Worm (Caenorhabditis elegans) whole organism, L1 larva: ENCODE measurements around the gene R04B5.7.
A peak's percentile ranks its signal among the peaks of the same experiment; 100 is the strongest.

Experiments
- blmp-1 ChIP-seq: fragments of 150-350 bp; optimal IDR thresholded peaks from 2 replicates; lab custom pipeline; 2014; ENCODE audit warnings: missing biosample characterization, missing genetic modification characterization
- ceh-63 ChIP-seq: fragments of 200-800 bp; sonication (Bioruptor generic); optimal IDR thresholded peaks from 2 replicates; lab custom pipeline; 2018; ENCODE audit warnings: mild to moderate bottlenecking, missing genetic modification characterization, missing compliant biosample characterization
- ceh-82 ChIP-seq, 3 experiments: fragments of 150-350 bp in 1 of 3; sonication (generic microtip) in 2 of 3; optimal IDR thresholded peaks; 2 replicates each; lab custom pipeline; 2014 to 2017; ENCODE audit warnings: missing biosample characterization in 3 of 3, missing genetic modification characterization in 3 of 3
- ceh-88 ChIP-seq: fragments of 200-800 bp; sonication (Bioruptor generic); IDR thresholded peaks from 2 replicates; pipeline ENCODE4 v1.3.6; 2022; ENCODE audit warnings: missing genetic modification characterization, missing compliant biosample characterization
- ceh-90 ChIP-seq: sonication (generic microtip); optimal IDR thresholded peaks from 2 replicates; lab custom pipeline; 2016; ENCODE audit warnings: missing genetic modification characterization, missing compliant biosample characterization
- elt-2 ChIP-seq: sonication (generic microtip); optimal IDR thresholded peaks from 2 replicates; lab custom pipeline; 2016; ENCODE audit warnings: missing genetic modification characterization, mild to moderate bottlenecking, inconsistent platforms, missing compliant biosample characterization, missing genetic modification reagents
- elt-3 ChIP-seq, 6 experiments: fragments of 150-350 bp in 1 of 6; sonication (generic microtip); optimal IDR thresholded peaks; 2 replicates each; lab custom pipeline; 2017 to 2018; ENCODE audit warnings: missing biosample characterization in 6 of 6, missing genetic modification characterization in 6 of 6, inconsistent platforms in 1 of 6
- ets-5 ChIP-seq: fragments of 200-800 bp; sonication (Bioruptor generic); IDR thresholded peaks from 2 replicates; pipeline ENCODE4 v1.3.6; 2022; ENCODE audit warnings: missing genetic modification characterization, missing compliant biosample characterization
- fkh-10 ChIP-seq: sonication (generic microtip); optimal IDR thresholded peaks from 2 replicates; lab custom pipeline; 2017; ENCODE audit warnings: missing biosample characterization, missing genetic modification reagents, missing genetic modification characterization
- fos-1 ChIP-seq: fragments of 150-350 bp; optimal IDR thresholded peaks from 2 replicates; lab custom pipeline; 2014; ENCODE audit warnings: missing biosample characterization, missing genetic modification characterization
- hpl-2 ChIP-seq: fragments of 150-350 bp; optimal IDR thresholded peaks from 2 replicates; lab custom pipeline; 2014; ENCODE audit warnings: missing biosample characterization, missing genetic modification reagents, missing genetic modification characterization
- lin-14 ChIP-seq: fragments of 200-800 bp; sonication (Bioruptor generic); optimal IDR thresholded peaks from 2 replicates; lab custom pipeline; 2018; ENCODE audit warnings: mild to moderate bottlenecking, missing genetic modification characterization, moderate library complexity, missing compliant biosample characterization
- lin-35 ChIP-seq, 2 experiments: fragments of 150-350 bp; optimal IDR thresholded peaks; 2 replicates each; lab custom pipeline; 2014; ENCODE audit warnings: missing biosample characterization in 2 of 2, missing genetic modification characterization in 2 of 2, missing genetic modification reagents in 2 of 2
- lin-39 ChIP-seq: fragments of 150-350 bp; optimal IDR thresholded peaks from 2 replicates; lab custom pipeline; 2014; ENCODE audit warnings: missing biosample characterization, missing genetic modification reagents, missing genetic modification characterization
- lsy-2 ChIP-seq, 2 experiments: fragments of 150-350 bp; optimal IDR thresholded peaks; 2 replicates each; lab custom pipeline; 2014; ENCODE audit warnings: missing biosample characterization in 2 of 2, missing genetic modification characterization in 2 of 2
- mdl-1 ChIP-seq, 2 experiments: fragments of 150-350 bp; optimal IDR thresholded peaks; 2 replicates each; lab custom pipeline; 2014 to 2017; ENCODE audit warnings: missing biosample characterization in 2 of 2, missing genetic modification characterization in 2 of 2, inconsistent platforms in 1 of 2
- mef-2 ChIP-seq: fragments of 150-350 bp; optimal IDR thresholded peaks from 2 replicates; lab custom pipeline; 2014; ENCODE audit warnings: missing biosample characterization, missing genetic modification characterization
- mep-1 ChIP-seq: fragments of 150-350 bp; optimal IDR thresholded peaks from 2 replicates; lab custom pipeline; 2014; ENCODE audit warnings: missing biosample characterization, missing genetic modification characterization
- nhr-19 ChIP-seq: fragments of 200-800 bp; sonication (Bioruptor generic); conservative IDR thresholded peaks from 2 replicates; pipeline ENCODE4 v1.3.6; 2022; ENCODE audit warnings: missing genetic modification characterization, missing compliant biosample characterization
- nhr-20 ChIP-seq: sonication (generic microtip); optimal IDR thresholded peaks from 2 replicates; lab custom pipeline; 2016; ENCODE audit warnings: mild to moderate bottlenecking, missing genetic modification characterization, missing compliant biosample characterization
- nhr-237 ChIP-seq: fragments of 150-350 bp; optimal IDR thresholded peaks from 2 replicates; lab custom pipeline; 2014; ENCODE audit warnings: missing biosample characterization, missing genetic modification characterization
- nhr-71 ChIP-seq: sonication (generic microtip); optimal IDR thresholded peaks from 2 replicates; lab custom pipeline; 2016; ENCODE audit warnings: mild to moderate bottlenecking, missing genetic modification characterization, moderate library complexity, missing compliant biosample characterization
- nhr-85 ChIP-seq: sonication (generic microtip); peaks from one replicate; lab custom pipeline; 2016; ENCODE audit warnings: missing genetic modification characterization, inconsistent platforms, missing compliant biosample characterization
- nhr-90 ChIP-seq: sonication (generic microtip); optimal IDR thresholded peaks from 2 replicates; lab custom pipeline; 2016; ENCODE audit warnings: mild to moderate bottlenecking, missing genetic modification characterization, missing compliant biosample characterization; ENCODE audit not compliant: poor library complexity
- rnt-1 ChIP-seq: sonication (generic microtip); optimal IDR thresholded peaks from 2 replicates; lab custom pipeline; 2016; ENCODE audit warnings: mild to moderate bottlenecking, missing genetic modification characterization, moderate library complexity, missing compliant biosample characterization
- snu-23 ChIP-seq: sonication (generic microtip); optimal IDR thresholded peaks from 2 replicates; lab custom pipeline; 2016; ENCODE audit warnings: missing genetic modification characterization, missing compliant biosample characterization
- sptf-1 ChIP-seq: fragments of 150-350 bp; optimal IDR thresholded peaks from 2 replicates; lab custom pipeline; 2014; ENCODE audit warnings: missing biosample characterization, missing genetic modification characterization
- tbx-2 ChIP-seq: sonication (generic microtip); optimal IDR thresholded peaks from 2 replicates; lab custom pipeline; 2016; ENCODE audit warnings: missing genetic modification characterization, missing compliant biosample characterization
- tlp-1 ChIP-seq: fragments of 150-350 bp; optimal IDR thresholded peaks from 2 replicates; lab custom pipeline; 2014; ENCODE audit warnings: missing biosample characterization, missing genetic modification characterization
- unc-130 ChIP-seq: fragments of 150-350 bp; optimal IDR thresholded peaks from 2 replicates; lab custom pipeline; 2017; ENCODE audit warnings: missing biosample characterization, missing genetic modification characterization, inconsistent platforms
- zag-1 ChIP-seq: fragments of 150-350 bp; optimal IDR thresholded peaks from 2 replicates; lab custom pipeline; 2014; ENCODE audit warnings: missing biosample characterization, missing genetic modification characterization
- ztf-11 ChIP-seq, 2 experiments: sonication (generic microtip); optimal IDR thresholded peaks; 2 replicates each; lab custom pipeline; 2016 to 2017; ENCODE audit warnings: missing genetic modification characterization in 2 of 2, missing biosample characterization in 1 of 2, missing compliant biosample characterization in 1 of 2

The R04B5.7 gene

DNA sequence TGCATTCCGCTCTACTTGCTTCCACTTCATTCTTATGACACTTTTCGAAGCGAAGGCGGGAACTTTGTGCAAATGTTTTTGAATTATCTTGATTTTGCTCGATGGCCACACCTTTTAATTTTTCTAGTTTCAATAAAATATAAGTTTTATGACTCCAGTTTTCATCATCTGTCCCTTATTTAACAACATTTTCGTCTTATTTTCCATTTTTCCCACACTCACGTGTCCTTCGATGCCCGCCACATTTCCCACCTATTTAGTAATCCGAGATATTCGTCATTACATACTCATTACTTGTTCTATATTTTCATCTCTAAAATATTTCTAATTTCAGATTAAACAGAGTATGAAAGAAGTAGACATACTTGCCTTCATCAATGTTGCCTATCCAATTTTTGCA is 4.0 kb upstream of the R04B5.7 start, which contains the start of gene srd-49:
srd-49 (plus strand) TSS at position 301 of the 400 bp plus-strand sequence.
- TF ChIP-seq fos-1 (tag; lab: Kevin White, UChicago) (no peak), elt-2 (tag; lab: Kevin White, UChicago) (no peak), nhr-71 (tag; lab: Kevin White, UChicago) (no peak), ztf-11 (tag; optimal IDR thresholded peaks at IDR 0.05; lab: Kevin White, UChicago) (no peak), ets-5 (GFP tag; lab: Robert Waterston, UW) (no peak), nhr-90 (tag; lab: Kevin White, UChicago) (no peak), ceh-82 (tag; optimal IDR thresholded peaks at IDR 0.05; lab: Kevin White, UChicago) (no peak)

ce11 chrV:10091152-10091551 is 791 bp upstream of the R04B5.7 start, which contains the start of gene R04B5.11:
TSS of gene R04B5.11 (minus strand) at chrV:10091252.
- no peak for TF ChIP-seq mdl-1 (tag; optimal IDR thresholded peaks at IDR 0.05; lab: Kevin White, UChicago)
- TF ChIP-seq hpl-2 (GFP tag; lab: Kevin White, UChicago) = no peak
- no peak for TF ChIP-seq lin-39 (tag; lab: Kevin White, UChicago)
- TF ChIP-seq nhr-237 = no peak
- TF ChIP-seq tlp-1 (tag; lab: Kevin White, UChicago) = no peak
- no peak for TF ChIP-seq zag-1 (tag; lab: Kevin White, UChicago)
- no peak for TF ChIP-seq mef-2 (tag; lab: Kevin White, UChicago)
- TF ChIP-seq ceh-63 (GFP tag; lab: Kevin White, UChicago) = no peak
- TF ChIP-seq sptf-1 (tag; lab: Kevin White, UChicago) = no peak
- TF ChIP-seq tbx-2 = no peak

ce11 chrV:10087103-10087502 is 3.3 kb downstream of the R04B5.7 start, which contains the start of gene R04B5.5:
TSS of gene R04B5.5 (plus strand) at chrV:10087480.
- TF ChIP-seq snu-23 (GFP tag; lab: Kevin White, UChicago) (peak; percentile 51), fkh-10 (no peak), lsy-2 (tag; optimal IDR thresholded peaks at IDR 0.05; lab: Kevin White, UChicago) (no peak), nhr-20 (tag; lab: Kevin White, UChicago) (peak; percentile 71), mep-1 (tag; lab: Kevin White, UChicago) (peak; percentile 5), nhr-85 (tag; lab: Kevin White, UChicago) (peak; percentile 54), tbx-2 (peak; percentile 12), ceh-90 (tag; lab: Kevin White, UChicago) (no peak), tlp-1 (tag; lab: Kevin White, UChicago) (peak; percentile 1), elt-3 (tag; optimal IDR thresholded peaks at IDR 0.05; lab: Kevin White, UChicago) (peak in 5 of 6 experiments; percentile 83 to 97 (median 91)), elt-2 (tag; lab: Kevin White, UChicago) (peak; percentile 82), lin-14 (peak; percentile 82), nhr-71 (tag; lab: Kevin White, UChicago) (peak; percentile 72), nhr-19 (GFP tag; lab: Robert Waterston, UW) (peak; percentile 39), lin-35 (GFP tag; optimal IDR thresholded peaks at IDR 0.05; lab: Kevin White, UChicago) (peak in 1 of 2 experiments; percentile 30), unc-130 (tag; lab: Kevin White, UChicago) (no peak), mdl-1 (tag; optimal IDR thresholded peaks at IDR 0.05; lab: Kevin White, UChicago) (peak in 1 of 2 experiments; percentile 10), blmp-1 (tag; lab: Kevin White, UChicago) (peak; percentile 75), nhr-90 (tag; lab: Kevin White, UChicago) (peak; percentile 48)
- TF ChIP-seq, all 84 proteins: peak for 15

ce11 chrV:10086141-10086540 is 4.2 kb downstream of the R04B5.7 start:
- TF ChIP-seq ceh-88 (GFP tag; lab: Robert Waterston, UW) (no peak), rnt-1 (tag; lab: Kevin White, UChicago) (peak; percentile 31), lin-14 (peak; percentile 6)

DNA sequence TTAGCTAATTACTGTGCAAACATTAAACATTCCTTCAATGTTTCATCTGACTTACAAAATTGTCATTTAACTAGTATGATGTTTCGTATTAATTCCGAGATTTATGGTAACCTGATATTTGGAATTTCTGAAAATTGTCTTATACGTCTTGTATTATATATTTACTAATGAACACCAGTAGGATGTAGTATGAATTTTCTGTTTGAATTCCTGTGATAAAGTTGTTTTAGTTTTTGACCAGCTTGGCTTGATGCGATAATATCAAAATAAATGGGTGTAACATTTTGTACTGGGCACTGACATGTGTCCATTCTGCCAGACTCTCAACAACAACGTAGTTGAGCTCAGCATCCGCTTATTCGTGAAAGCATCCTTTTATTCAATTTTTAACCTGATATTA is 5.5 kb downstream of the R04B5.7 start, which contains the start of gene R04B5.6:
R04B5.6 (plus strand) TSS at position 301 of the 400 bp plus-strand sequence.
- TF ChIP-seq nhr-85 (tag; lab: Kevin White, UChicago) = peak; percentile 37
- TF ChIP-seq rnt-1 (tag; lab: Kevin White, UChicago) = no peak
